Fruit fly (Drosophila melanogaster) whole organism, adult: Measurements from ENCODE around the gene neb.

Experiments used
- CG11617 ChIP-seq: fragments of 200-800 bp; sonication (Bioruptor generic); optimal IDR thresholded peaks from 2 replicates; lab custom pipeline; 2017; ENCODE audit warnings: mild to moderate bottlenecking, missing biosample characterization, missing genetic modification reagents, missing genetic modification characterization
- CG12768 ChIP-seq: fragments of 200-800 bp; sonication (Bioruptor generic); optimal IDR thresholded peaks from 2 replicates; lab custom pipeline; 2017; ENCODE audit warnings: missing biosample characterization, missing genetic modification characterization, mild to moderate bottlenecking, moderate library complexity, missing genetic modification reagents
- CG14711 ChIP-seq: fragments of 200-800 bp; sonication (Bioruptor generic); optimal IDR thresholded peaks from 2 replicates; lab custom pipeline; 2018; ENCODE audit warnings: missing biosample characterization, mild to moderate bottlenecking, missing genetic modification characterization, moderate library complexity
- CG1620 ChIP-seq: fragments of 200-800 bp; sonication (Bioruptor generic); optimal IDR thresholded peaks from 2 replicates; lab custom pipeline; 2016; ENCODE audit warnings: missing biosample characterization, missing genetic modification characterization
- CG33017 ChIP-seq: fragments of 200-800 bp; sonication (Bioruptor generic); optimal IDR thresholded peaks from 2 replicates; lab custom pipeline; 2018; ENCODE audit warnings: missing biosample characterization, mild to moderate bottlenecking, missing genetic modification characterization, moderate library complexity
- CG5204 ChIP-seq: fragments of 200-800 bp; sonication (Bioruptor generic); optimal IDR thresholded peaks from 2 replicates; lab custom pipeline; 2016; ENCODE audit warnings: missing biosample characterization, missing genetic modification characterization
- CG7045 ChIP-seq: fragments of 200-800 bp; sonication (Bioruptor generic); optimal IDR thresholded peaks from 2 replicates; lab custom pipeline; 2017; ENCODE audit warnings: missing biosample characterization, mild to moderate bottlenecking, missing genetic modification characterization
- CG7101 ChIP-seq: fragments of 200-800 bp; sonication (Bioruptor generic); optimal IDR thresholded peaks from 2 replicates; lab custom pipeline; 2018; ENCODE audit warnings: missing biosample characterization, mild to moderate bottlenecking, missing genetic modification characterization, moderate library complexity
- Clk ChIP-seq: fragments of 200-800 bp; sonication (Bioruptor generic); optimal IDR thresholded peaks from 2 replicates; lab custom pipeline; 2017; ENCODE audit warnings: missing biosample characterization, missing genetic modification characterization
- Crg-1 ChIP-seq: fragments of 200-800 bp; sonication (Bioruptor generic); optimal IDR thresholded peaks from 2 replicates; lab custom pipeline; 2016; ENCODE audit warnings: missing biosample characterization, missing genetic modification characterization
- Hr96 ChIP-seq: fragments of 200-800 bp; sonication (Bioruptor generic); optimal IDR thresholded peaks from 2 replicates; lab custom pipeline; 2016; ENCODE audit warnings: missing biosample characterization, missing genetic modification characterization
- Mnt ChIP-seq: fragments of 200-800 bp; sonication (Bioruptor generic); optimal IDR thresholded peaks from 2 replicates; lab custom pipeline; 2016; ENCODE audit warnings: missing biosample characterization, mild to moderate bottlenecking, missing genetic modification characterization
- bab1 ChIP-seq: fragments of 200-800 bp; sonication (Bioruptor generic); optimal IDR thresholded peaks from 3 replicates; lab custom pipeline; 2019; ENCODE audit warnings: missing biosample characterization, mild to moderate bottlenecking, missing genetic modification characterization, moderate library complexity
- cic ChIP-seq: fragments of 200-800 bp; sonication (Bioruptor generic); optimal IDR thresholded peaks from 2 replicates; lab custom pipeline; 2017; ENCODE audit warnings: missing biosample characterization, mild to moderate bottlenecking, missing genetic modification characterization, moderate library complexity
- cnc ChIP-seq, 2 experiments: fragments of >200 bp; optimal IDR thresholded peaks; 2 replicates each; lab custom pipeline; 2017
- kay ChIP-seq: fragments of 200-800 bp; sonication (Bioruptor generic); peaks from one replicate; lab custom pipeline; 2016; ENCODE audit warnings: missing biosample characterization, missing genetic modification characterization, borderline replicate concordance
- ovo ChIP-seq: fragments of 200-800 bp; sonication (Bioruptor generic); optimal IDR thresholded peaks from 2 replicates; lab custom pipeline; 2016; ENCODE audit warnings: missing biosample characterization, missing genetic modification characterization
- pad ChIP-seq: fragments of 200-800 bp; sonication (Bioruptor generic); optimal IDR thresholded peaks from 3 replicates; lab custom pipeline; 2017; ENCODE audit warnings: missing biosample characterization, missing genetic modification characterization, mild to moderate bottlenecking, moderate library complexity, missing genetic modification reagents
- tj ChIP-seq: fragments of 200-800 bp; sonication (Bioruptor generic); optimal IDR thresholded peaks from 3 replicates; lab custom pipeline; 2017; ENCODE audit warnings: missing biosample characterization, mild to moderate bottlenecking, missing genetic modification characterization, moderate library complexity
- toe ChIP-seq: fragments of 200-800 bp; sonication (Bioruptor generic); optimal IDR thresholded peaks from 2 replicates; lab custom pipeline; 2016; ENCODE audit warnings: missing biosample characterization, missing genetic modification characterization

The neb gene

DNA sequence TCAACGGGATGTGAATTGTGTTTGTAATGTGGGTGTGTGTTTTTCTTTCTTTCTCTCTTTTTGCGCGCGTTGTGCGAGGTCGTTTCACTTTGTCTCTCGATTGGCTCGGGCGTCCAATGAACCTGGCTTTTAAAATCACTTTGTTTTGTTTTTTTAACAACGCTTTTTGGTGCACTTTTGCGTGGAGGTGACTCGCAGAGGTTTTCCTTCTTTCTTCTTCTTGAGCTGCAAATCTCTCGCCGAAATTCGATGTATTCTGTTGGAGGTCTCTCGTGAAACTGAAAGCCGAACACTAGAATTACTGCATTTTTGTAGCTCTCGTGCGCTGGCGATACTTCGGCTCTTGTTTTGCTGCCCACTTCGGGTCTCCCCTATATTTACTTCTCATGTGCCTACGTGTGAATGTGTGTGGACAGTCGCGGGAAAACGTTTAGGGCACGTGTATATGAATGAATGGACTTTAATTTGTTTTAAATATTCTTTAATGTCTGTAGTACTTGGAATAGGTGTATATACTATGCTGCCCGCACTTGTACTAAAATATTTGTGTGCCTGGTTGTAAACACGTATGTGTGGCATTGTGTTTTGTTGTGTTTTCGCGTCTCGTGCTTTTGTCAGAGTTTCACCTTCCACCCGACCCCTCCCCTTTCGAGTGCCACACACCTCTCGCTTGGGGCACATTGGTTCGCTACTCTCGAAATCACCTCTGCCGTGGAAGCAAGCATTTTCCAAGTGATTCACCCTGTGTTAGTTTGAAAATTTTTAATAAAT lies 9.4 kb downstream of the neb start, which contains the start of gene fok:
fok (minus strand) TSS at position 286 of the 771 bp plus-strand sequence.
- TF ChIP-seq Hr96 (GFP tag; lab: Kevin White, UChicago) = peak; percentile 98
- peak; percentile 96 for TF ChIP-seq Clk (GFP tag; lab: Kevin White, UChicago)
- TF ChIP-seq toe (GFP tag; lab: Kevin White, UChicago) = peak; percentile 98
- TF ChIP-seq bab1 = peak; percentile 97
- peak; percentile 98 for TF ChIP-seq CG12768 (GFP tag; lab: Kevin White, UChicago)
- peak; percentile 99 for TF ChIP-seq kay (GFP tag; lab: Kevin White, UChicago)
- TF ChIP-seq CG33017 (tag; lab: Kevin White, UChicago) = peak; percentile 98
- TF ChIP-seq CG7101 (tag; lab: Kevin White, UChicago) = peak; percentile 98
- peak; percentile 98 for TF ChIP-seq CG5204 (GFP tag; lab: Kevin White, UChicago)
- TF ChIP-seq ovo (GFP tag; lab: Kevin White, UChicago) = peak; percentile 95
- TF ChIP-seq CG11617 = peak; percentile 98
- TF ChIP-seq tj = peak; percentile 91
- peak; percentile 93 for TF ChIP-seq pad (GFP tag; lab: Kevin White, UChicago)
- peak; percentile 96 for TF ChIP-seq Mnt (GFP tag; lab: Kevin White, UChicago)
- peak; percentile 98 for TF ChIP-seq cic (GFP tag; lab: Kevin White, UChicago)
- TF ChIP-seq CG7045 = peak; percentile 98
- TF ChIP-seq cnc (optimal IDR thresholded peaks at IDR 0.05; lab: Kevin White, UChicago) = no peak
- peak; percentile 92 for TF ChIP-seq CG1620 (GFP tag; lab: Kevin White, UChicago)
- TF ChIP-seq Crg-1 (GFP tag; lab: Kevin White, UChicago) = peak; percentile 92
- TF ChIP-seq CG14711 (tag; lab: Kevin White, UChicago) = peak; percentile 91

- peak; percentile 77 for TF ChIP-seq tj
- peak; percentile 76 for TF ChIP-seq Hr96 (GFP tag; lab: Kevin White, UChicago)
- TF ChIP-seq CG7101 (tag; lab: Kevin White, UChicago) = peak; percentile 93
- peak; percentile 92 for TF ChIP-seq CG12768 (GFP tag; lab: Kevin White, UChicago)
- peak; percentile 61 for TF ChIP-seq pad (GFP tag; lab: Kevin White, UChicago)
- peak; percentile 90 for TF ChIP-seq CG11617
- TF ChIP-seq bab1 = peak; percentile 31
- TF ChIP-seq Crg-1 (GFP tag; lab: Kevin White, UChicago) = peak; percentile 62
- peak; percentile 30 for TF ChIP-seq CG1620 (GFP tag; lab: Kevin White, UChicago)
- peak; percentile 67 for TF ChIP-seq CG7045
- peak; percentile 95 for TF ChIP-seq cic (GFP tag; lab: Kevin White, UChicago)
- TF ChIP-seq ovo (GFP tag; lab: Kevin White, UChicago) = peak; percentile 76
- TF ChIP-seq cnc (optimal IDR thresholded peaks at IDR 0.05; lab: Kevin White, UChicago) = no peak
- peak; percentile 29 for TF ChIP-seq toe (GFP tag; lab: Kevin White, UChicago)
- TF ChIP-seq CG5204 (GFP tag; lab: Kevin White, UChicago) = peak; percentile 86
- peak; percentile 89 for TF ChIP-seq Mnt (GFP tag; lab: Kevin White, UChicago)
- TF ChIP-seq CG14711 (tag; lab: Kevin White, UChicago) = peak; percentile 90
- TF ChIP-seq Clk (GFP tag; lab: Kevin White, UChicago) = peak; percentile 65
- peak; percentile 94 for TF ChIP-seq CG33017 (tag; lab: Kevin White, UChicago)
- TF ChIP-seq kay (GFP tag; lab: Kevin White, UChicago) = no peak
Measured at dm6 chr2L:20086295-20087096, 10.9 kb downstream of the neb start.

DNA sequence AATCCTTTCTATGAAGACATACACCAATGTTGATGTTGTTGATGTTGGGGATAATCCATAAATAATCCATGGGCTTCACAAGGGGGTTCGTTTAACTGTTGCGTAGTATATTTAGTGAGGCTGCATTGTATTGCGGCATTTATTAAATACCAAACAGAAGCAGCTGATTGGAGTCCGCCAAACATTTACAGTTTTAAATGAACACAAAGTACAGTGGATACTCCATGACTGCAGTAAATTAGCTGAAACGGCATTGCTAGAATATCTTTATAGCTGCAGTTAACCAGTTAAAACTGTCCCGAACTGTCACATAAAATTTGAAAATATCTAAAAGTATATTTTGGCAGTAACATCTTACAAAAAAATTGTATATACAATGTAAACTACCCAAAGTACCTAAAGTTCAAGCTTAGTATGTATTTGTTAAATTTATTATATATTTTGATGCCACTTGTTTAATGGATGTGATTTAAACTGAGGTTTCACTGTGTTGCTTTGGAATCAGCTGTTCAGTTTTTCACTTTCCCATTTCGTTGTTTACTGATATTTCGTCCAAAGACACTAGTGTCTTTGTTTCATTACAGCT lies 15.6 kb downstream of the neb start, which contains the start of the genes CG10747 and Pyroxd1:
CG10747 (minus strand) TSS at position 255 of the 586 bp plus-strand sequence.
Pyroxd1 (plus strand) TSS at position 342 of the 586 bp plus-strand sequence.
- TF ChIP-seq toe (GFP tag; lab: Kevin White, UChicago) (peak; percentile 99), CG14711 (tag; lab: Kevin White, UChicago) (peak; percentile 95), CG7045 (peak; percentile 98), CG5204 (GFP tag; lab: Kevin White, UChicago) (peak; percentile 99), CG11617 (peak; percentile 99), cnc (optimal IDR thresholded peaks at IDR 0.05; lab: Kevin White, UChicago) (no peak), Mnt (GFP tag; lab: Kevin White, UChicago) (peak; percentile 95), Clk (GFP tag; lab: Kevin White, UChicago) (peak; percentile 97), CG12768 (GFP tag; lab: Kevin White, UChicago) (peak; percentile 99), CG33017 (tag; lab: Kevin White, UChicago) (peak; percentile 98), bab1 (peak; percentile 99), Crg-1 (GFP tag; lab: Kevin White, UChicago) (peak; percentile 98), CG7101 (tag; lab: Kevin White, UChicago) (peak; percentile 98), CG1620 (GFP tag; lab: Kevin White, UChicago) (peak; percentile 98), kay (GFP tag; lab: Kevin White, UChicago) (no peak), Hr96 (GFP tag; lab: Kevin White, UChicago) (peak; percentile 98), ovo (GFP tag; lab: Kevin White, UChicago) (peak; percentile 98), tj (peak; percentile 90), cic (GFP tag; lab: Kevin White, UChicago) (peak; percentile 90), pad (GFP tag; lab: Kevin White, UChicago) (peak; percentile 92)

- TF ChIP-seq cic (GFP tag; lab: Kevin White, UChicago) (peak; percentile 25), CG7045 (peak; percentile 21), Clk (GFP tag; lab: Kevin White, UChicago) (peak; percentile 36), cnc (optimal IDR thresholded peaks at IDR 0.05; lab: Kevin White, UChicago) (no peak), kay (GFP tag; lab: Kevin White, UChicago) (no peak), CG7101 (tag; lab: Kevin White, UChicago) (peak; percentile 61), toe (GFP tag; lab: Kevin White, UChicago) (peak; percentile 85), CG1620 (GFP tag; lab: Kevin White, UChicago) (peak; percentile 55), CG33017 (tag; lab: Kevin White, UChicago) (peak; percentile 12), ovo (GFP tag; lab: Kevin White, UChicago) (no peak), Crg-1 (GFP tag; lab: Kevin White, UChicago) (peak; percentile 36), Mnt (GFP tag; lab: Kevin White, UChicago) (peak; percentile 71), tj (peak; percentile 57), CG11617 (peak; percentile 59), pad (GFP tag; lab: Kevin White, UChicago) (peak; percentile 37), CG14711 (tag; lab: Kevin White, UChicago) (peak; percentile 55), CG5204 (GFP tag; lab: Kevin White, UChicago) (peak; percentile 52), bab1 (peak; percentile 31), CG12768 (GFP tag; lab: Kevin White, UChicago) (no peak), Hr96 (GFP tag; lab: Kevin White, UChicago) (peak; percentile 0)
Measured at dm6 chr2L:20093794-20094193, 18.2 kb downstream of the neb start, which contains the start of the genes Taf13 and nesd. Gene Taf13, minus strand, starts transcription at chr2L:20093849. Gene nesd, plus strand, starts transcription at chr2L:20093972.
